Fruit fly (Drosophila melanogaster) Kc167 (cell line): ENCODE measurements around the gene AsnRS.

Experiments used
- Myc ChIP-seq: fragments of >200 bp; optimal IDR thresholded peaks from 2 replicates; lab custom pipeline; 2017; ENCODE audit warnings: missing external identifiers
- insv ChIP-seq: fragments of >200 bp; optimal IDR thresholded peaks from 3 replicates; lab custom pipeline; 2018; ENCODE audit warnings: missing external identifiers
- psq ChIP-seq: fragments of >200 bp; optimal IDR thresholded peaks from 2 replicates; lab custom pipeline; 2017; ENCODE audit warnings: missing external identifiers

DNA sequence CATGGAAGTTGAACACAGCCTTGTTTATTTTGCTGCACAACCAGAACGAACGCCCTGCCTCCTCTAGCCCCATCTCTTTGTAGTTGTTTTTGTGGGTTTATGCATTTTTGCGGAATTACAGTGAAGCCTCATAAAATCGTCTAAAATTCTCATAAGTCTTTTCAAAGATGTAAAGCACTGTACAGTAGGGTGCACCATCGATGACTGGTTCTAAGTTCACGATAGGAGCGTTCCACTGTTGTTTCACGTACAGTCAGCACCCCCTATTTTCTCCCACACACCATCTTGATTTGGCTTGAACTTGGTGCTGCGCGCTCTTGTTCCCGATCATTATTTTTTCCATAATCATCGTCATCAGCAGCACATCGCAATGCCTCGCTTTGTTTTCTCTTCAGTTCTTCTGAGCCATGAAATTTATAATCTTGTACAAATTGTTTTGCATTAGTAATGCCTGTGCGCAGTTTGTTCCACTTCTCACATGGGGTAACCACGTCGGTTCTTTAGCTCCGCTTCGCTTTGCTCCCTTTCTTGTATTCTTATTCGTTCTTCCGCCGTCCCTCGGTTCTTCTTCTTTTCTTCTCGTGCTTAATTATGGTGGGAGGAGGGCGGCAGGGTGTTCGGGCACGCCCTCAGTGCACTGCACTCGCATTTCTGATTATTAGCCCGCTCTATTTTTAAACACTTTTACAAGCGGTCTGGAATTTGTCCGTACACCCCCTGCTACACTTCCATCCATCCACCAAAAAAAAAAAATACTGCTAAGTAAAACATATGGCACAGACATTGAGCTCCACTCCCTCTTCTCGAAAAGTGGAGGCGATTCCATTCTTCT is 31.6 kb upstream of the AsnRS start:
- TF ChIP-seq psq (lab: Kevin White, UChicago), result no peak
- no peak for TF ChIP-seq Myc (lab: Kevin White, UChicago)
- no peak for TF ChIP-seq insv (lab: Kevin White, UChicago)
